Worm (Caenorhabditis elegans) whole organism, L1 larva: Measurements from ENCODE around the gene ZK1307.4.

Experiments
- C04F5.9 ChIP-seq: sonication (generic microtip); optimal IDR thresholded peaks from 2 replicates; lab custom pipeline; 2016; ENCODE audit warnings: missing genetic modification characterization, missing compliant biosample characterization
- C34B4.2 ChIP-seq: sonication (generic microtip); optimal IDR thresholded peaks from 2 replicates; lab custom pipeline; 2017; ENCODE audit warnings: mild to moderate bottlenecking, missing genetic modification characterization, missing compliant biosample characterization
- F16B12.6 ChIP-seq: fragments of 150-350 bp; optimal IDR thresholded peaks from 2 replicates; lab custom pipeline; 2014; ENCODE audit warnings: missing biosample characterization, missing genetic modification characterization
- alr-1 ChIP-seq: fragments of 200-800 bp; sonication (Bioruptor generic); optimal IDR thresholded peaks from 2 replicates; lab custom pipeline; 2018; ENCODE audit warnings: borderline replicate concordance, mild to moderate bottlenecking, missing genetic modification characterization, missing compliant biosample characterization
- blmp-1 ChIP-seq: fragments of 150-350 bp; optimal IDR thresholded peaks from 2 replicates; lab custom pipeline; 2014; ENCODE audit warnings: missing biosample characterization, missing genetic modification characterization
- ceh-63 ChIP-seq: fragments of 200-800 bp; sonication (Bioruptor generic); optimal IDR thresholded peaks from 2 replicates; lab custom pipeline; 2018; ENCODE audit warnings: mild to moderate bottlenecking, missing genetic modification characterization, missing compliant biosample characterization
- ceh-8 ChIP-seq: fragments of 200-800 bp; sonication (Bioruptor generic); optimal IDR thresholded peaks from 2 replicates; lab custom pipeline; 2018; ENCODE audit warnings: mild to moderate bottlenecking, missing genetic modification characterization, moderate library complexity, missing compliant biosample characterization
- ceh-82 ChIP-seq, 3 experiments: fragments of 150-350 bp in 1 of 3; sonication (generic microtip) in 2 of 3; optimal IDR thresholded peaks; 2 replicates each; lab custom pipeline; 2014 to 2017; ENCODE audit warnings: missing biosample characterization in 3 of 3, missing genetic modification characterization in 3 of 3
- dpl-1 ChIP-seq, 3 experiments: fragments of 150-350 bp in 2 of 3; sonication (generic microtip) in 1 of 3; optimal IDR thresholded peaks; 2 replicates each; lab custom pipeline; 2014 to 2017; ENCODE audit warnings: missing biosample characterization in 3 of 3, missing genetic modification characterization in 3 of 3, missing genetic modification reagents in 3 of 3
- efl-1 ChIP-seq, 4 experiments: fragments of 150-350 bp; optimal IDR thresholded peaks in 3 of 4; peaks in 1 of 4; 1 replicate in 1 of 4; 2 replicates in 3 of 4; lab custom pipeline; 2014; ENCODE audit warnings: missing biosample characterization in 2 of 4, missing genetic modification characterization in 2 of 4, missing genetic modification reagents in 2 of 4
- elt-2 ChIP-seq: sonication (generic microtip); optimal IDR thresholded peaks from 2 replicates; lab custom pipeline; 2016; ENCODE audit warnings: missing genetic modification characterization, mild to moderate bottlenecking, inconsistent platforms, missing compliant biosample characterization, missing genetic modification reagents
- elt-3 ChIP-seq, 6 experiments: fragments of 150-350 bp in 1 of 6; sonication (generic microtip); optimal IDR thresholded peaks; 2 replicates each; lab custom pipeline; 2017 to 2018; ENCODE audit warnings: missing biosample characterization in 6 of 6, missing genetic modification characterization in 6 of 6, inconsistent platforms in 1 of 6
- fkh-4 ChIP-seq: sonication (generic microtip); optimal IDR thresholded peaks from 2 replicates; lab custom pipeline; 2016; ENCODE audit warnings: missing compliant biosample characterization, missing genetic modification characterization, borderline replicate concordance
- fkh-8 ChIP-seq: sonication (generic microtip); optimal IDR thresholded peaks from 2 replicates; lab custom pipeline; 2016; ENCODE audit warnings: mild to moderate bottlenecking, missing genetic modification characterization, missing compliant biosample characterization
- fos-1 ChIP-seq: fragments of 150-350 bp; optimal IDR thresholded peaks from 2 replicates; lab custom pipeline; 2014; ENCODE audit warnings: missing biosample characterization, missing genetic modification characterization
- hlh-4 ChIP-seq: sonication (generic microtip); optimal IDR thresholded peaks from 2 replicates; lab custom pipeline; 2016; ENCODE audit warnings: mild to moderate bottlenecking, missing genetic modification characterization, missing compliant biosample characterization
- isw-1 ChIP-seq: fragments of 200-800 bp; sonication (Bioruptor generic); IDR thresholded peaks from 2 replicates; pipeline ENCODE4 v1.3.6; 2022; ENCODE audit warnings: missing genetic modification characterization, missing compliant biosample characterization
- jun-1 ChIP-seq: fragments of 150-350 bp; optimal IDR thresholded peaks from 2 replicates; lab custom pipeline; 2014; ENCODE audit warnings: missing biosample characterization, missing genetic modification reagents, missing genetic modification characterization
- lin-14 ChIP-seq: fragments of 200-800 bp; sonication (Bioruptor generic); optimal IDR thresholded peaks from 2 replicates; lab custom pipeline; 2018; ENCODE audit warnings: mild to moderate bottlenecking, missing genetic modification characterization, moderate library complexity, missing compliant biosample characterization
- lin-35 ChIP-seq, 2 experiments: fragments of 150-350 bp; optimal IDR thresholded peaks; 2 replicates each; lab custom pipeline; 2014; ENCODE audit warnings: missing biosample characterization in 2 of 2, missing genetic modification characterization in 2 of 2, missing genetic modification reagents in 2 of 2
- lsy-2 ChIP-seq, 2 experiments: fragments of 150-350 bp; optimal IDR thresholded peaks; 2 replicates each; lab custom pipeline; 2014; ENCODE audit warnings: missing biosample characterization in 2 of 2, missing genetic modification characterization in 2 of 2
- mep-1 ChIP-seq: fragments of 150-350 bp; optimal IDR thresholded peaks from 2 replicates; lab custom pipeline; 2014; ENCODE audit warnings: missing biosample characterization, missing genetic modification characterization
- nhr-19 ChIP-seq: fragments of 200-800 bp; sonication (Bioruptor generic); conservative IDR thresholded peaks from 2 replicates; pipeline ENCODE4 v1.3.6; 2022; ENCODE audit warnings: missing genetic modification characterization, missing compliant biosample characterization
- nhr-20 ChIP-seq: sonication (generic microtip); optimal IDR thresholded peaks from 2 replicates; lab custom pipeline; 2016; ENCODE audit warnings: mild to moderate bottlenecking, missing genetic modification characterization, missing compliant biosample characterization
- nhr-237 ChIP-seq: fragments of 150-350 bp; optimal IDR thresholded peaks from 2 replicates; lab custom pipeline; 2014; ENCODE audit warnings: missing biosample characterization, missing genetic modification characterization
- nhr-47 ChIP-seq: sonication (generic microtip); optimal IDR thresholded peaks from 2 replicates; lab custom pipeline; 2016; ENCODE audit warnings: mild to moderate bottlenecking, missing genetic modification characterization, moderate library complexity, missing compliant biosample characterization
- nhr-71 ChIP-seq: sonication (generic microtip); optimal IDR thresholded peaks from 2 replicates; lab custom pipeline; 2016; ENCODE audit warnings: mild to moderate bottlenecking, missing genetic modification characterization, moderate library complexity, missing compliant biosample characterization
- nhr-77 ChIP-seq: fragments of 150-350 bp; optimal IDR thresholded peaks from 2 replicates; lab custom pipeline; 2014; ENCODE audit warnings: missing biosample characterization, missing genetic modification characterization
- nhr-84 ChIP-seq: sonication (generic microtip); optimal IDR thresholded peaks from 2 replicates; lab custom pipeline; 2017; ENCODE audit warnings: missing biosample characterization, missing genetic modification characterization
- nhr-85 ChIP-seq: sonication (generic microtip); peaks from one replicate; lab custom pipeline; 2016; ENCODE audit warnings: missing genetic modification characterization, inconsistent platforms, missing compliant biosample characterization
- pax-3 ChIP-seq: fragments of 200-800 bp; sonication (Bioruptor generic); optimal IDR thresholded peaks from 2 replicates; lab custom pipeline; 2018; ENCODE audit warnings: mild to moderate bottlenecking, missing genetic modification characterization, moderate library complexity, missing compliant biosample characterization
- skn-1 ChIP-seq: fragments of 150-350 bp; optimal IDR thresholded peaks from 2 replicates; lab custom pipeline; 2014; ENCODE audit warnings: missing biosample characterization, missing genetic modification characterization
- snu-23 ChIP-seq: sonication (generic microtip); optimal IDR thresholded peaks from 2 replicates; lab custom pipeline; 2016; ENCODE audit warnings: missing genetic modification characterization, missing compliant biosample characterization
- sox-4 ChIP-seq: sonication (generic microtip); optimal IDR thresholded peaks from 2 replicates; lab custom pipeline; 2016; ENCODE audit warnings: missing genetic modification characterization, missing compliant biosample characterization
- sptf-1 ChIP-seq: fragments of 150-350 bp; optimal IDR thresholded peaks from 2 replicates; lab custom pipeline; 2014; ENCODE audit warnings: missing biosample characterization, missing genetic modification characterization
- tbx-2 ChIP-seq: sonication (generic microtip); optimal IDR thresholded peaks from 2 replicates; lab custom pipeline; 2016; ENCODE audit warnings: missing genetic modification characterization, missing compliant biosample characterization
- tlp-1 ChIP-seq: fragments of 150-350 bp; optimal IDR thresholded peaks from 2 replicates; lab custom pipeline; 2014; ENCODE audit warnings: missing biosample characterization, missing genetic modification characterization
- unc-86 ChIP-seq: sonication (generic microtip); optimal IDR thresholded peaks from 2 replicates; lab custom pipeline; 2016; ENCODE audit warnings: missing genetic modification characterization, missing compliant biosample characterization
- xbp-1 ChIP-seq: sonication (generic microtip); optimal IDR thresholded peaks from 2 replicates; lab custom pipeline; 2016; ENCODE audit warnings: missing genetic modification characterization, missing compliant biosample characterization
- zip-4 ChIP-seq: fragments of 200-800 bp; sonication (Bioruptor generic); optimal IDR thresholded peaks from 2 replicates; lab custom pipeline; 2018; ENCODE audit warnings: mild to moderate bottlenecking, missing genetic modification characterization, moderate library complexity, missing compliant biosample characterization

Gene ZK1307.4

ce11 chrII:9667382-9667781 is 15.8 kb upstream of the ZK1307.4 start, which contains the start of gene ZK1320.11:
TSS of gene ZK1320.11 (plus strand) at chrII:9667624.
- TF ChIP-seq ceh-8 (GFP tag; lab: Kevin White, UChicago): no peak
- TF ChIP-seq skn-1 (tag; lab: Kevin White, UChicago): no peak
- TF ChIP-seq lin-14: peak; percentile 5
- no peak for TF ChIP-seq F16B12.6 (tag; lab: Kevin White, UChicago)
- TF ChIP-seq hlh-4: peak; percentile 22
- no peak for TF ChIP-seq tlp-1 (tag; lab: Kevin White, UChicago)
- TF ChIP-seq zip-4 (GFP tag; lab: Kevin White, UChicago): no peak
- no peak for TF ChIP-seq unc-86 (tag; lab: Kevin White, UChicago)
- no peak for TF ChIP-seq ceh-63 (GFP tag; lab: Kevin White, UChicago)
- TF ChIP-seq jun-1 (tag; lab: Kevin White, UChicago): no peak
- peak; percentile 21 to 27 for TF ChIP-seq efl-1 (optimal IDR thresholded peaks at IDR 0.05; lab: Kevin White, UChicago)
- TF ChIP-seq efl-1 (GFP tag; optimal IDR thresholded peaks at IDR 0.05 in 1 of 2; lab: Kevin White, UChicago): no peak
- no peak for TF ChIP-seq nhr-237 (tag; lab: Kevin White, UChicago)
- no peak for TF ChIP-seq lin-35 (GFP tag; optimal IDR thresholded peaks at IDR 0.05; lab: Kevin White, UChicago)
- no peak for TF ChIP-seq nhr-77 (tag; lab: Kevin White, UChicago)
- TF ChIP-seq fkh-4 (tag; lab: Kevin White, UChicago): no peak
- no peak for TF ChIP-seq nhr-47 (tag; lab: Kevin White, UChicago)
- no peak for TF ChIP-seq nhr-19
- TF ChIP-seq C04F5.9: no peak
- peak; percentile 25 for TF ChIP-seq nhr-71 (tag; lab: Kevin White, UChicago)
- no peak for TF ChIP-seq tbx-2 (tag; lab: Kevin White, UChicago)
- no peak for TF ChIP-seq alr-1 (tag; lab: Kevin White, UChicago)
- no peak for TF ChIP-seq elt-2 (tag; lab: Kevin White, UChicago)
- no peak for TF ChIP-seq elt-3 (tag; optimal IDR thresholded peaks at IDR 0.05; lab: Kevin White, UChicago)
- no peak for TF ChIP-seq nhr-84 (tag; lab: Kevin White, UChicago)
- no peak for TF ChIP-seq sptf-1 (tag; lab: Kevin White, UChicago)
- TF ChIP-seq ceh-82 (tag; optimal IDR thresholded peaks at IDR 0.05; lab: Kevin White, UChicago): peak in 1 of 3 experiments; percentile 9
- no peak for TF ChIP-seq mep-1 (tag; lab: Kevin White, UChicago)
- TF ChIP-seq lsy-2 (tag; optimal IDR thresholded peaks at IDR 0.05; lab: Kevin White, UChicago): peak in 1 of 2 experiments; percentile 58
- TF ChIP-seq C34B4.2 (tag; lab: Kevin White, UChicago): no peak
- no peak for TF ChIP-seq blmp-1 (tag; lab: Kevin White, UChicago)
- TF ChIP-seq snu-23: no peak
- no peak for TF ChIP-seq pax-3 (tag; lab: Kevin White, UChicago)
- TF ChIP-seq isw-1 (GFP tag; lab: Robert Waterston, UW): no peak
- no peak for TF ChIP-seq xbp-1
- no peak for TF ChIP-seq dpl-1 (GFP tag; optimal IDR thresholded peaks at IDR 0.05; lab: Kevin White, UChicago)

ce11 chrII:9665577-9665976 is 14.0 kb upstream of the ZK1307.4 start, which contains the start of gene ZK1320.5:
TSS of gene ZK1320.5 (minus strand) at chrII:9665677.
- TF ChIP-seq jun-1 (tag; lab: Kevin White, UChicago) (no peak), nhr-71 (tag; lab: Kevin White, UChicago) (peak; percentile 22), fkh-8 (tag; lab: Kevin White, UChicago) (peak; percentile 38), sox-4 (tag; lab: Kevin White, UChicago) (no peak), lin-14 (peak; percentile 15)

ce11 chrII:9662797-9663196 is 11.2 kb upstream of the ZK1307.4 start, which contains the start of gene cyp-13A10:
TSS of gene cyp-13A10 (minus strand) at chrII:9662884.
- TF ChIP-seq elt-3 (tag; optimal IDR thresholded peaks at IDR 0.05; lab: Kevin White, UChicago): peak in 1 of 6 experiments; percentile 38
- peak; percentile 10 for TF ChIP-seq lin-14
- TF ChIP-seq nhr-85: peak; percentile 66
- TF ChIP-seq fos-1: no peak
- TF ChIP-seq nhr-71 (tag; lab: Kevin White, UChicago): peak; percentile 18
- peak; percentile 47 for TF ChIP-seq nhr-20 (tag; lab: Kevin White, UChicago)
- TF ChIP-seq blmp-1 (tag; lab: Kevin White, UChicago): peak; percentile 26
- TF ChIP-seq unc-86 (tag; lab: Kevin White, UChicago): no peak
- TF ChIP-seq, all 84 proteins: peak for 6
